Fruit fly (Drosophila melanogaster): ENCODE results near the gene Dhc64C.
A peak's percentile ranks its signal among the peaks of the same experiment; 100 is the strongest.

Gene Dhc64C

DNA sequence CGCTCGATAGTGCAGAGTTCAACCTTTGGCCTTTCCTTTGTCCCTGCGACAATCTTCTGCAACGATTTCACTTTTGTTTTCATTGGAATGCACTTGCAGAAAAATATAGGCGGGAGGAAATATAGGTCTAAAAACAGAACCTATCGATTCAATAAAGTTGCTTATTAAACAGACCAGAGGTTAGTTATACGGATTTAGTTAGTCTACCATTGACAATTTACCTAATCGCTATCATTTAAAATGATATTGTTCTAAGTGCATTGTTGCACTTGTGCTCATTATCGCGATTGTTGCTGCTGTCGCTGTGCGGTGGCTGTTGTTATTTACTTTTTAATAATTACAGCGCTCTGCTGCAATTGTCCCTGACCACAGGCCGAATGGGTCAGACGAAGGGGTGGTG lies 10.9 kb upstream of the Dhc64C start:
- TF ChIP-seq gl (tag; optimal IDR thresholded peaks at IDR 0.05): peak; percentile 81
- TF ChIP-seq Pif1A (GFP tag; optimal IDR thresholded peaks at IDR 0.05): peak; percentile 63
- TF ChIP-seq CG10348 (GFP tag; IDR thresholded peaks at IDR 0.05): no peak
- peak; percentile 83 for TF ChIP-seq CG14655 (GFP tag; optimal IDR thresholded peaks at IDR 0.05)
- peak; percentile 79 for TF ChIP-seq CG8301 (tag; optimal IDR thresholded peaks at IDR 0.05)
- TF ChIP-seq Ets98B (GFP tag; IDR thresholded peaks at IDR 0.05): peak; percentile 56
- no peak for TF ChIP-seq Snoo (tag; optimal IDR thresholded peaks at IDR 0.05)
- TF ChIP-seq CG32121 (GFP tag; IDR thresholded peaks at IDR 0.05): peak; percentile 44; the same call in 1 of the 2 replicates
- peak; percentile 39 for TF ChIP-seq CG13204 (GFP tag; optimal IDR thresholded peaks at IDR 0.05)
- peak; percentile 74 for TF ChIP-seq CG4496 (GFP tag; IDR thresholded peaks at IDR 0.05)
- TF ChIP-seq rn (GFP tag; IDR thresholded peaks at IDR 0.05): no peak
- peak; percentile 85 for TF ChIP-seq CG34367 (tag; optimal IDR thresholded peaks at IDR 0.05)
- TF ChIP-seq D1 (tag; optimal IDR thresholded peaks at IDR 0.05): no peak
- peak; percentile 84 for TF ChIP-seq CG17806 (tag; optimal IDR thresholded peaks at IDR 0.05)
- peak; percentile 62; the same call in 2 of the 3 replicates for TF ChIP-seq fd96Ca (GFP tag; IDR thresholded peaks at IDR 0.05)
- TF ChIP-seq CG15710 (tag; optimal IDR thresholded peaks at IDR 0.05): peak; percentile 79
- peak; percentile 62 for TF ChIP-seq EcR (GFP tag; optimal IDR thresholded peaks at IDR 0.05)
- TF ChIP-seq CG12605 (GFP tag; IDR thresholded peaks at IDR 0.05): peak; percentile 56
- TF ChIP-seq Pif1B (GFP tag; optimal IDR thresholded peaks at IDR 0.05): peak; percentile 67
- peak; percentile 87 for TF ChIP-seq CG8159 (tag; optimal IDR thresholded peaks at IDR 0.05)
- TF ChIP-seq CG9948 (tag; optimal IDR thresholded peaks at IDR 0.05): peak; percentile 72

DNA sequence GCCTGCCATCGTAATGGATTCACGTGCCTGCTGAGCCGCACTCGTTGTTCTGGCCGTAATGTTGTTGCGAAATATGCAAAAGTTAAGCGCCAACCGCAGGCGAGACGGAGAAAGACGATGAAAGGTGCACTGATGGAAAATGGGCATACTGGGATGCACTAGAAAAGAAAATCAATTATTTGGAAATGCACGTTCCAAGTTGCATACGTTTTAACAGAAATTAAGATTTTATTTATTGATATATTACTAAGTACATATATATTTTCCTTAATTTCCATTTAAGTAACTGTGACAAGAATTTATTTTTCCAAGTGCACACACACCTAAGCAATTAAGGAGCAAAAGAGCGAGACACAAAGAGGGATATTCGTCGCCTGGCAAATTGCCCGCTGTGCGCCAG lies 9.5 kb upstream of the Dhc64C start:
- TF ChIP-seq CG12605 (GFP tag; IDR thresholded peaks at IDR 0.05) (no peak), Snoo (tag; optimal IDR thresholded peaks at IDR 0.05) (no peak), Ets98B (GFP tag; IDR thresholded peaks at IDR 0.05) (peak; percentile 32; the same call in 1 of the 2 replicates), CG10348 (GFP tag; IDR thresholded peaks at IDR 0.05) (no peak), CG8159 (tag; optimal IDR thresholded peaks at IDR 0.05) (peak; percentile 37), CG14655 (GFP tag; optimal IDR thresholded peaks at IDR 0.05) (peak; percentile 57), CG4496 (GFP tag; IDR thresholded peaks at IDR 0.05) (0 out of 3 replicates have a peak, but pooled peaks have one; percentile 22), gl (tag; optimal IDR thresholded peaks at IDR 0.05) (no peak), Pif1B (GFP tag; optimal IDR thresholded peaks at IDR 0.05) (no peak), CG15710 (tag; optimal IDR thresholded peaks at IDR 0.05) (peak; percentile 22), CG8301 (tag; optimal IDR thresholded peaks at IDR 0.05) (peak; percentile 38), fd96Ca (GFP tag; IDR thresholded peaks at IDR 0.05) (no peak), rn (GFP tag; IDR thresholded peaks at IDR 0.05) (no peak), CG34367 (tag; optimal IDR thresholded peaks at IDR 0.05) (no peak), CG13204 (GFP tag; optimal IDR thresholded peaks at IDR 0.05) (no peak), D1 (tag; optimal IDR thresholded peaks at IDR 0.05) (no peak), CG17806 (tag; optimal IDR thresholded peaks at IDR 0.05) (peak; percentile 15)

DNA sequence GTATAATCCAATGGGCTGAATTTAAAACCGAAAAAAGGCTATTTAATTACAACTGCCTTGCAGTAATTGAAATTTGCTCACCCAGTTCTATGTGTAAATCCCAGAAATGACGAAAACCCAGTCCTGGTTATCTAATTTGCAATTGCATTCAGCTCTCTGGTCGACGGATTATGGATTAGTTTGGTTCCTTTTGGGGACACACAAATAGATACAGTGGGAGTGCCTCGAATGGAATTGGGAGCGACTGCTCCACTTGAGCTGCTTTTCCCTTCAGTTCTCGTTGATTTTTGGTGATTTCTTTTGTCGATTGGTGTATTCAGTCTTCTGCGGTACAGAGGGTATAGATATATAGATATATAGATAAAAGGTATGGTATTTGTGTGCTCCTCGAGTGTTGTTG lies 8.0 kb upstream of the Dhc64C start, which contains the start of gene CG13708:
Gene CG13708 (minus strand): TSS at position 101 of the 400 bp plus-strand sequence.
- TF ChIP-seq CG8301 (tag; optimal IDR thresholded peaks at IDR 0.05) (no peak), CG15710 (tag; optimal IDR thresholded peaks at IDR 0.05) (no peak), CG12605 (GFP tag; IDR thresholded peaks at IDR 0.05) (no peak), CG32121 (GFP tag; IDR thresholded peaks at IDR 0.05) (no peak), EcR (GFP tag; optimal IDR thresholded peaks at IDR 0.05) (no peak), Pif1A (GFP tag; optimal IDR thresholded peaks at IDR 0.05) (no peak), Pif1B (GFP tag; optimal IDR thresholded peaks at IDR 0.05) (no peak), Snoo (tag; optimal IDR thresholded peaks at IDR 0.05) (no peak), CG10348 (GFP tag; IDR thresholded peaks at IDR 0.05) (no peak)

DNA sequence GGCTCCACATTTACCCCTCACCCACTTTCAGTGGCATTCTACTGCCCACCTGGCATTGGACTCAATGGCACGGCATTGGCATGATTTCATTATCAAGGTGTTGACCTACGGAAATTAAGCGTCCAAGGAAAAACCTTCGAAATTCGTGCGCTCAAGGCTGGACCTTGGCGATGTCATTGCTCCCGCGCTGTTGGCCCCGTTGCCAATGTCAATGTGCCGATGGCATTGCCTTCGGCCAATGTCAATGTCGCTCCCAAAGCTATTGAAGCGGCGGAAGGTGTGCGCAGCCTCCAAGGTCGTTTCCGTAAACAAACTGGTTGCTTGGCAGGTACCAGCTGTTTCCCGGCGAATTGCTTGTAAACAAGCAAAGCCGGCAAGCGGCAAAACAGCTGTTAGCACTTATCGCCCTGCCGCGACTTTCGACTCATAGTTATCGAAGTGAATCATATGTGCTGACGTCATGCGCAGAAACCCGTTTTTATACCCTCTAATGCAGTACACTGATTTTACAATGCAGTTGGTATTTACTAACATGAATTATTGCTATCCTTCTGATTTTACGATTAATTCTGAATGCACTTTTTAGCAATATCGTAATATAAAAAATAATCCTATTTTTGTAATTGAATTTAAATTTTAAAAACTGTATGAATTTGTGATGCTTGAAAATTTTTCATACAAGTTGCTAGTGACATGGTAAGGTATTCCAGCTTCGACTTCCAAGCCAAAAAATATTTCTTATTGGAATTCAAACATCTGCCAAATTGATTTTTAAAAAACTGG lies 940 bp downstream of the Dhc64C start:
- peak; percentile 92 for TF ChIP-seq rn (GFP tag; IDR thresholded peaks at IDR 0.05)
- peak; percentile 84 for TF ChIP-seq CG10348 (GFP tag; IDR thresholded peaks at IDR 0.05)
- peak; percentile 97 for TF ChIP-seq CG4496 (GFP tag; IDR thresholded peaks at IDR 0.05)
- TF ChIP-seq Ets98B (GFP tag; IDR thresholded peaks at IDR 0.05): peak; percentile 96
- peak; percentile 78 for TF ChIP-seq gl (tag; optimal IDR thresholded peaks at IDR 0.05)
- peak; percentile 84 for TF ChIP-seq CG34367 (tag; optimal IDR thresholded peaks at IDR 0.05)
- peak; percentile 93 for TF ChIP-seq fd96Ca (GFP tag; IDR thresholded peaks at IDR 0.05)
- TF ChIP-seq CG14655 (GFP tag; optimal IDR thresholded peaks at IDR 0.05): peak; percentile 94
- no peak for TF ChIP-seq Pif1A (GFP tag; optimal IDR thresholded peaks at IDR 0.05)
- TF ChIP-seq D1 (tag; optimal IDR thresholded peaks at IDR 0.05): no peak
- peak; percentile 96 for TF ChIP-seq EcR (GFP tag; optimal IDR thresholded peaks at IDR 0.05)
- TF ChIP-seq CG12605 (GFP tag; IDR thresholded peaks at IDR 0.05): peak; percentile 90
- peak; percentile 91 for TF ChIP-seq CG15710 (tag; optimal IDR thresholded peaks at IDR 0.05)
- peak; percentile 92 for TF ChIP-seq CG17806 (tag; optimal IDR thresholded peaks at IDR 0.05)
- peak; percentile 94 for TF ChIP-seq CG8159 (tag; optimal IDR thresholded peaks at IDR 0.05)
- no peak for TF ChIP-seq CG8301 (tag; optimal IDR thresholded peaks at IDR 0.05)
- TF ChIP-seq Pif1B (GFP tag; optimal IDR thresholded peaks at IDR 0.05): peak; percentile 95
- TF ChIP-seq CG32121 (GFP tag; IDR thresholded peaks at IDR 0.05): peak; percentile 97
- no peak for TF ChIP-seq Snoo (tag; optimal IDR thresholded peaks at IDR 0.05)
- peak; percentile 91 for TF ChIP-seq CG9948 (tag; optimal IDR thresholded peaks at IDR 0.05)

DNA sequence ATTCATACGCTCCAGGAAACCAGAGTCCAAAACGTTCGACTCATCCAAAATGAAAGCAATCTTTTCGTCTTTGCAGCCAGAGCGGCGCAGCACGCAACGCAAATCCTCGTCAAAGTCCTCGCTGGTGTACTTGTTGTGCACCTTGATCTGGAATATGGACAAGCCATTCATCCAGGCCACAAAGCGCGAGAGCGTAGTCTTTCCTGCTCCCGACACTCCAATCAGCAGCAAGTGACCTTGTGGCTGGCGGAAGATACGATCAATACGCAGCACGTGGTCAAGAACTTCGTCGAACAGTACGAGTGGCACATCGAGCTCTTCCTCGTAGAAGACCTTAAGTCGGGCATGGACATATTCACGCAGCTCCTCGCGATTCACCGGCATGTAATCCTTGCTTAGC lies 11.3 kb downstream of the Dhc64C start:
- TF ChIP-seq Pif1B (GFP tag; optimal IDR thresholded peaks at IDR 0.05) (no peak), Pif1A (GFP tag; optimal IDR thresholded peaks at IDR 0.05) (no peak), EcR (GFP tag; optimal IDR thresholded peaks at IDR 0.05) (no peak), CG14655 (GFP tag; optimal IDR thresholded peaks at IDR 0.05) (no peak), gl (tag; optimal IDR thresholded peaks at IDR 0.05) (no peak), CG13204 (GFP tag; optimal IDR thresholded peaks at IDR 0.05) (no peak), CG8301 (tag; optimal IDR thresholded peaks at IDR 0.05) (no peak), Snoo (tag; optimal IDR thresholded peaks at IDR 0.05) (no peak), CG9948 (tag; optimal IDR thresholded peaks at IDR 0.05) (no peak), CG12605 (GFP tag; IDR thresholded peaks at IDR 0.05) (no peak), Ets98B (GFP tag; IDR thresholded peaks at IDR 0.05) (no peak), D1 (tag; optimal IDR thresholded peaks at IDR 0.05) (no peak), rn (GFP tag; IDR thresholded peaks at IDR 0.05) (no peak), CG17806 (tag; optimal IDR thresholded peaks at IDR 0.05) (no peak), CG10348 (GFP tag; IDR thresholded peaks at IDR 0.05) (no peak), CG4496 (GFP tag; IDR thresholded peaks at IDR 0.05) (no peak), CG8159 (tag; optimal IDR thresholded peaks at IDR 0.05) (no peak), CG32121 (GFP tag; IDR thresholded peaks at IDR 0.05) (no peak), fd96Ca (GFP tag; IDR thresholded peaks at IDR 0.05) (no peak)
